Fruit fly (Drosophila melanogaster) whole organism, embryonic: Measurements from ENCODE around the gene Orct2.
A peak's percentile ranks its signal among the peaks of the same experiment; 100 is the strongest.

ENCODE experiments used
- B-H2 ChIP-seq: fragments of 200-800 bp; sonication (Bioruptor generic); optimal IDR thresholded peaks from 2 replicates; lab custom pipeline; 2018; ENCODE audit warnings: missing biosample characterization, mild to moderate bottlenecking, missing genetic modification characterization
- CG10565 ChIP-seq: fragments of 200-800 bp; sonication (Bioruptor generic); optimal IDR thresholded peaks from 3 replicates; lab custom pipeline; 2016; ENCODE audit warnings: missing biosample characterization, mild to moderate bottlenecking, missing genetic modification characterization
- CG11247 ChIP-seq: fragments of 200-800 bp; sonication (Bioruptor generic); IDR thresholded peaks from 2 replicates; pipeline ENCODE4 v1.3.6; 2022; ENCODE audit warnings: missing biosample characterization, missing genetic modification characterization
- CG11723 ChIP-seq: fragments of 200-800 bp; sonication (Bioruptor generic); optimal IDR thresholded peaks from 2 replicates; lab custom pipeline; 2017; ENCODE audit warnings: missing biosample characterization, mild to moderate bottlenecking, missing genetic modification characterization
- CG13296 ChIP-seq: fragments of 200-800 bp; sonication (Bioruptor generic); optimal IDR thresholded peaks from 3 replicates; lab custom pipeline; 2018; ENCODE audit warnings: missing biosample characterization, mild to moderate bottlenecking, missing genetic modification characterization
- CG15601 ChIP-seq: fragments of 200-800 bp; sonication (Bioruptor generic); optimal IDR thresholded peaks from 3 replicates; lab custom pipeline; 2019; ENCODE audit warnings: missing biosample characterization, mild to moderate bottlenecking, missing genetic modification characterization, moderate library complexity
- CG1602 ChIP-seq: fragments of 200-800 bp; sonication (Bioruptor generic); optimal IDR thresholded peaks from 3 replicates; lab custom pipeline; 2016; ENCODE audit warnings: missing biosample characterization, missing genetic modification characterization
- CG2120 ChIP-seq: fragments of 200-800 bp; sonication (Bioruptor generic); optimal IDR thresholded peaks from 3 replicates; lab custom pipeline; 2016; ENCODE audit warnings: missing biosample characterization, missing genetic modification characterization
- CG2202 ChIP-seq: fragments of 200-800 bp; sonication (Bioruptor generic); optimal IDR thresholded peaks from 2 replicates; lab custom pipeline; 2018; ENCODE audit warnings: missing biosample characterization, mild to moderate bottlenecking, missing genetic modification characterization
- CG34376 ChIP-seq: fragments of 200-800 bp; sonication (Bioruptor generic); optimal IDR thresholded peaks from 2 replicates; lab custom pipeline; 2018; ENCODE audit warnings: missing biosample characterization, mild to moderate bottlenecking, missing genetic modification characterization
- CG4820 ChIP-seq: fragments of 200-800 bp; sonication (Bioruptor generic); optimal IDR thresholded peaks from 3 replicates; lab custom pipeline; 2016; ENCODE audit warnings: missing biosample characterization, missing genetic modification characterization
- CG7556 ChIP-seq: fragments of 200-800 bp; sonication (Bioruptor generic); optimal IDR thresholded peaks from 2 replicates; lab custom pipeline; 2017; ENCODE audit warnings: missing biosample characterization, mild to moderate bottlenecking, missing genetic modification characterization
- CG7839 ChIP-seq: fragments of 200-800 bp; sonication (Bioruptor generic); optimal IDR thresholded peaks from 3 replicates; lab custom pipeline; 2018; ENCODE audit warnings: missing biosample characterization, mild to moderate bottlenecking, missing genetic modification characterization, moderate library complexity
- CG9797 ChIP-seq: fragments of 200-800 bp; sonication (Bioruptor generic); optimal IDR thresholded peaks from 3 replicates; lab custom pipeline; 2018; ENCODE audit warnings: missing biosample characterization, mild to moderate bottlenecking, missing genetic modification characterization
- CG9817 ChIP-seq: fragments of 200-800 bp; sonication (Bioruptor generic); optimal IDR thresholded peaks from 2 replicates; lab custom pipeline; 2018; ENCODE audit warnings: missing biosample characterization, mild to moderate bottlenecking, missing genetic modification characterization, moderate library complexity
- Elba2 ChIP-seq: fragments of 200-800 bp; sonication (Bioruptor generic); optimal IDR thresholded peaks from 3 replicates; lab custom pipeline; 2016; ENCODE audit warnings: missing biosample characterization, missing genetic modification characterization
- H15 ChIP-seq: fragments of 200-800 bp; sonication (Bioruptor generic); IDR thresholded peaks from 3 replicates; pipeline ENCODE4 v1.3.6; 2022; ENCODE audit warnings: missing biosample characterization, missing genetic modification characterization
- HLH54F ChIP-seq: fragments of 200-800 bp; sonication (Bioruptor generic); optimal IDR thresholded peaks from 3 replicates; lab custom pipeline; 2016; ENCODE audit warnings: missing biosample characterization, missing genetic modification characterization
- NC2α ChIP-seq: fragments of 200-800 bp; sonication (Bioruptor generic); optimal IDR thresholded peaks from 2 replicates; lab custom pipeline; 2016; ENCODE audit warnings: missing biosample characterization, missing genetic modification characterization
- Neu2 ChIP-seq: fragments of 200-800 bp; sonication (Bioruptor generic); optimal IDR thresholded peaks from 3 replicates; lab custom pipeline; 2016; ENCODE audit warnings: missing biosample characterization, missing genetic modification characterization, borderline replicate concordance
- PHDP ChIP-seq: fragments of 200-800 bp; sonication (Bioruptor generic); optimal IDR thresholded peaks from 3 replicates; lab custom pipeline; 2018; ENCODE audit warnings: missing biosample characterization, mild to moderate bottlenecking, missing genetic modification characterization, moderate library complexity
- Rfx ChIP-seq: fragments of 200-800 bp; sonication (Bioruptor generic); IDR thresholded peaks from 2 replicates; pipeline ENCODE4 v1.3.6; 2022; ENCODE audit warnings: missing biosample characterization, missing genetic modification characterization
- Side ChIP-seq: fragments of 200-800 bp; sonication (Bioruptor generic); optimal IDR thresholded peaks from 2 replicates; lab custom pipeline; 2016; ENCODE audit warnings: missing biosample characterization, missing genetic modification characterization
- Sin3A ChIP-seq: fragments of >200 bp; optimal IDR thresholded peaks from 2 replicates; lab custom pipeline; 2018
- Sox102F ChIP-seq: fragments of 200-800 bp; sonication (Bioruptor generic); optimal IDR thresholded peaks from 2 replicates; lab custom pipeline; 2018; ENCODE audit warnings: missing biosample characterization, mild to moderate bottlenecking, missing genetic modification characterization, moderate library complexity
- Vsx1 ChIP-seq: fragments of 200-800 bp; sonication (Bioruptor generic); optimal IDR thresholded peaks from 2 replicates; lab custom pipeline; 2017; ENCODE audit warnings: missing biosample characterization, mild to moderate bottlenecking, missing genetic modification characterization, missing genetic modification reagents
- Xrp1 ChIP-seq: fragments of 200-800 bp; sonication (Bioruptor generic); IDR thresholded peaks from 2 replicates; pipeline ENCODE4 v1.3.6; 2022; ENCODE audit warnings: missing biosample characterization, missing genetic modification characterization
- abd-A ChIP-seq: fragments of 200-800 bp; sonication (Bioruptor generic); optimal IDR thresholded peaks from 3 replicates; lab custom pipeline; 2019; ENCODE audit warnings: missing biosample characterization, mild to moderate bottlenecking, missing genetic modification characterization, moderate library complexity
- amos ChIP-seq: fragments of 200-800 bp; sonication (Bioruptor generic); IDR thresholded peaks from 2 replicates; pipeline ENCODE4 v1.3.6; 2022; ENCODE audit warnings: missing biosample characterization, missing genetic modification characterization; ENCODE audit not compliant: partially characterized antibody
- btn ChIP-seq: fragments of 200-800 bp; sonication (Bioruptor generic); optimal IDR thresholded peaks from 2 replicates; lab custom pipeline; 2016; ENCODE audit warnings: missing biosample characterization, missing genetic modification characterization
- chm ChIP-seq: fragments of 200-800 bp; sonication (Bioruptor generic); IDR thresholded peaks from 2 replicates; pipeline ENCODE4 v1.3.6; 2022; ENCODE audit warnings: missing biosample characterization, missing genetic modification characterization
- chn ChIP-seq: fragments of 200-800 bp; sonication (Bioruptor generic); optimal IDR thresholded peaks from 2 replicates; lab custom pipeline; 2016; ENCODE audit warnings: missing biosample characterization, missing genetic modification characterization
- croc ChIP-seq: fragments of 200-800 bp; sonication (Bioruptor generic); conservative IDR thresholded peaks from 3 replicates; pipeline ENCODE4 v1.3.6; 2022; ENCODE audit warnings: missing biosample characterization, missing genetic modification characterization
- dati ChIP-seq: fragments of 200-800 bp; sonication (Bioruptor generic); IDR thresholded peaks from 2 replicates; pipeline ENCODE4 v1.3.6; 2022; ENCODE audit warnings: missing biosample characterization, missing genetic modification characterization
- grn ChIP-seq: fragments of 200-800 bp; sonication (Bioruptor generic); optimal IDR thresholded peaks from 3 replicates; lab custom pipeline; 2017; ENCODE audit warnings: missing biosample characterization, missing genetic modification characterization
- hb ChIP-seq: fragments of 200-800 bp; sonication (Bioruptor generic); IDR thresholded peaks from 3 replicates; pipeline ENCODE4 v1.3.6; 2022; ENCODE audit warnings: missing biosample characterization, missing genetic modification characterization; ENCODE audit not compliant: partially characterized antibody
- ken ChIP-seq: fragments of 200-800 bp; sonication (Bioruptor generic); IDR thresholded peaks from 3 replicates; pipeline ENCODE4 v1.3.6; 2022; ENCODE audit warnings: missing biosample characterization, missing genetic modification characterization
- kni ChIP-seq: fragments of 200-800 bp; sonication (Bioruptor generic); optimal IDR thresholded peaks from 3 replicates; lab custom pipeline; 2017; ENCODE audit warnings: mild to moderate bottlenecking, missing biosample characterization, missing genetic modification reagents, missing genetic modification characterization
- maf-S ChIP-seq: fragments of 200-800 bp; sonication (Bioruptor generic); optimal IDR thresholded peaks from 2 replicates; lab custom pipeline; 2016; ENCODE audit warnings: missing biosample characterization, missing genetic modification characterization
- mirr ChIP-seq: fragments of 200-800 bp; sonication (Bioruptor generic); optimal IDR thresholded peaks from 3 replicates; lab custom pipeline; 2018; ENCODE audit warnings: missing biosample characterization, mild to moderate bottlenecking, missing genetic modification characterization
- nerfin-1 ChIP-seq: fragments of 200-800 bp; sonication (Bioruptor generic); optimal IDR thresholded peaks from 3 replicates; lab custom pipeline; 2019; ENCODE audit warnings: missing biosample characterization, mild to moderate bottlenecking, missing genetic modification characterization, moderate library complexity
- ro ChIP-seq: fragments of 200-800 bp; sonication (Bioruptor generic); IDR thresholded peaks from 2 replicates; pipeline ENCODE4 v1.3.6; 2022; ENCODE audit warnings: missing biosample characterization, missing genetic modification characterization
- sug ChIP-seq: fragments of 200-800 bp; optimal IDR thresholded peaks from 2 replicates; lab custom pipeline; 2019; ENCODE audit warnings: missing biosample characterization, mild to moderate bottlenecking, missing genetic modification characterization, moderate library complexity
- tgo ChIP-seq: fragments of 200-800 bp; sonication (Bioruptor generic); IDR thresholded peaks from 3 replicates; pipeline ENCODE4 v1.3.6; 2022; ENCODE audit warnings: missing biosample characterization, missing genetic modification characterization
- tna ChIP-seq: fragments of 200-800 bp; sonication (Bioruptor generic); IDR thresholded peaks from 2 replicates; pipeline ENCODE4 v1.3.6; 2022; ENCODE audit warnings: missing biosample characterization, missing genetic modification characterization; ENCODE audit not compliant: partially characterized antibody
- tup ChIP-seq: fragments of 200-800 bp; sonication (Bioruptor generic); optimal IDR thresholded peaks from 2 replicates; lab custom pipeline; 2016; ENCODE audit warnings: missing biosample characterization, mild to moderate bottlenecking, missing genetic modification characterization, moderate library complexity
- usp ChIP-seq: fragments of >200 bp; optimal IDR thresholded peaks from 2 replicates; lab custom pipeline; 2017; ENCODE audit warnings: missing biosample characterization, missing genetic modification characterization
- zfh1 ChIP-seq: fragments of 200-800 bp; sonication (Bioruptor generic); IDR thresholded peaks from 3 replicates; pipeline ENCODE4 v1.3.6; 2022; ENCODE audit warnings: missing biosample characterization, missing genetic modification characterization
- zfh2 ChIP-seq: fragments of 200-800 bp; sonication (Bioruptor generic); optimal IDR thresholded peaks from 2 replicates; lab custom pipeline; 2016; ENCODE audit warnings: missing biosample characterization, missing genetic modification characterization

The Orct2 gene

DNA sequence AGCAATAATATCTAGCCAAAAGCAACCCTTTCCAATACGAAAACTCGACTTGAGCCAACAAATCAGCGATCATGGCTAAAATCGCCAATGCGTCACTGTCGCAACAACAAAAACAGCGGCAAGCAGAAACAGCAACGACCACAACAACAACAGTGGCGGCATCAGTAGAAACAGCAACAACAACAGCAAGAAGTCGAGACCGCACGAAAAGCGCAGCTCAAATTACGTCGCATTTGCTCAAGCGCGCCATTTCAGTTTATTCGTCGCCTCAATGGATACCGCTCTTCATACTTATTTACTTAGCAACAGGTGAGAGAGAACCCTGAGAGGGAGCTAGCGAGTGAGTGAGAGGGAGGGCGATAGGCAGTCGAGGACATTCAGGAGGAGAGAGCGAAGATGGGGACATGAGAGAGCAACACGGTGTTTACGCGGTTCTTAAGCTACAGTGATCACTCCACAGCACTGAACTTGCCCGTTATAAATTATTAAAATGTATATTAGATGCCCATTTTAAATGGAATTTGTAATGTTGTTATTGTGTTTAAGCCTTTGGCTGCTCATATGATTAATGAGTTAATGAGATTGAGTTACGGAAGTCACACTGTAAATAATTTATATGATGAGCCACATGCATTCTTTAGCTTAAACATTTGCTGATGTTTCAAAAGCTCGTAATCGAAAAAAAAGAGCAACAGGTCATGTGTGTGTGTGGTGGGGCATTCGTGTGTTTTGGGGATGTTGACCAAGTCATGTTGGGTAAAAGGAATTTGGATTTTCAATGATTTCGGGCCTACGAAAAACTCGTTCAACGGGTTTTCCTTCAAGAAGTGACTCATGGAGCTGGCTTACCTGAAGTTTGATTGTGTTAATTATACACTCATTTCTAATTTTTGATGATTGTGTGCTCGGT is 23.0 kb downstream of the Orct2 start (continued):
- peak; percentile 64 for TF ChIP-seq ro (GFP tag; lab: Robert Waterston, UW)
- no peak for TF ChIP-seq tna (GFP tag; lab: Robert Waterston, UW)
- TF ChIP-seq abd-A (tag; lab: Kevin White, UChicago) = no peak
- peak; percentile 68; the same call in 2 of the 3 replicates for TF ChIP-seq H15 (GFP tag; lab: Robert Waterston, UW)
- peak; percentile 88 for TF ChIP-seq zfh1 (GFP tag; lab: Robert Waterston, UW)
- peak; percentile 90 for TF ChIP-seq Rfx
- peak; percentile 34 for TF ChIP-seq NC2α (GFP tag; lab: Kevin White, UChicago)
- peak; percentile 78 for TF ChIP-seq PHDP (tag; lab: Kevin White, UChicago)
- peak; percentile 82 for TF ChIP-seq tgo (GFP tag; lab: Robert Waterston, UW)
- peak; percentile 72; the same call in 2 of the 3 replicates for TF ChIP-seq ken (GFP tag; lab: Robert Waterston, UW)
- TF ChIP-seq CG1602 (GFP tag; lab: Kevin White, UChicago) = peak; percentile 76
- peak; percentile 89 for TF ChIP-seq CG2120
- peak; percentile 46 for TF ChIP-seq nerfin-1 (tag; lab: Kevin White, UChicago)
- TF ChIP-seq CG15601 (tag; lab: Kevin White, UChicago) = peak; percentile 60
- peak; percentile 78 for TF ChIP-seq CG7556 (GFP tag; lab: Kevin White, UChicago)
- TF ChIP-seq kni = peak; percentile 38
- TF ChIP-seq Vsx1 = peak; percentile 70
- no peak for TF ChIP-seq btn (GFP tag; lab: Kevin White, UChicago)
- TF ChIP-seq amos (GFP tag; lab: Robert Waterston, UW) = no peak
- TF ChIP-seq CG11247 = peak; percentile 75
- peak; percentile 13 for TF ChIP-seq B-H2 (GFP tag; lab: Kevin White, UChicago)
- peak; percentile 65 for TF ChIP-seq chn
- no peak for TF ChIP-seq usp (GFP tag; lab: Kevin White, UChicago)
- peak; percentile 74 for TF ChIP-seq Sox102F
- TF ChIP-seq Neu2 = no peak
- TF ChIP-seq tup = peak; percentile 61
- TF ChIP-seq CG9817 (tag; lab: Kevin White, UChicago) = peak; percentile 83
- TF ChIP-seq Side (GFP tag; lab: Kevin White, UChicago) = peak; percentile 58
- TF ChIP-seq CG9797 (GFP tag; lab: Kevin White, UChicago) = no peak
- peak; percentile 71 for TF ChIP-seq HLH54F (GFP tag; lab: Kevin White, UChicago)
- TF ChIP-seq mirr = peak; percentile 42
- peak; percentile 39 for TF ChIP-seq dati (GFP tag; lab: Robert Waterston, UW)
- peak; percentile 84 for TF ChIP-seq chm
- TF ChIP-seq CG10565 (GFP tag; lab: Kevin White, UChicago) = no peak
- TF ChIP-seq CG7839 (tag; lab: Kevin White, UChicago) = peak; percentile 87
- peak; percentile 60 for TF ChIP-seq sug (tag; lab: Kevin White, UChicago)
- no peak for TF ChIP-seq CG34376 (GFP tag; lab: Kevin White, UChicago)
- TF ChIP-seq CG2202 (tag; lab: Kevin White, UChicago) = peak; percentile 52
- TF ChIP-seq CG4820 = peak; percentile 77
- TF ChIP-seq croc = no peak; the same call in 2 of the 3 replicates
- TF ChIP-seq grn (GFP tag; lab: Kevin White, UChicago) = no peak
- TF ChIP-seq maf-S (GFP tag; lab: Kevin White, UChicago) = peak; percentile 74
- TF ChIP-seq Elba2 = no peak
- TF ChIP-seq hb = no peak
- TF ChIP-seq Sin3A (lab: Kevin White, UChicago) = no peak
- TF ChIP-seq CG11723 (GFP tag; lab: Kevin White, UChicago) = peak; percentile 58
- TF ChIP-seq CG13296 (GFP tag; lab: Kevin White, UChicago) = peak; percentile 66
- TF ChIP-seq Xrp1 (GFP tag; lab: Robert Waterston, UW) = peak; percentile 86
- TF ChIP-seq zfh2 = peak; percentile 72
